Fruit fly (Drosophila melanogaster) whole organism, embryonic: ENCODE data around the gene Tsen2.

Experiments used
- Atf3 ChIP-seq: fragments of 200-800 bp; sonication (Bioruptor generic); optimal IDR thresholded peaks from 3 replicates; lab custom pipeline; 2016; ENCODE audit warnings: missing biosample characterization, missing genetic modification characterization
- CG10543 ChIP-seq: fragments of 200-800 bp; sonication (Bioruptor generic); optimal IDR thresholded peaks from 3 replicates; lab custom pipeline; 2017; ENCODE audit warnings: missing biosample characterization, mild to moderate bottlenecking, missing genetic modification characterization, moderate library complexity
- CG11696 ChIP-seq: fragments of 200-800 bp; sonication (Bioruptor generic); IDR thresholded peaks from 2 replicates; pipeline ENCODE4 v1.3.6; 2022; ENCODE audit warnings: missing biosample characterization, missing genetic modification characterization
- CG12769 ChIP-seq: fragments of 200-800 bp; sonication (Bioruptor generic); optimal IDR thresholded peaks from 2 replicates; lab custom pipeline; 2019; ENCODE audit warnings: missing biosample characterization, mild to moderate bottlenecking, missing genetic modification characterization, moderate library complexity
- CG6765 ChIP-seq: fragments of 200-800 bp; sonication (Bioruptor generic); optimal IDR thresholded peaks from 3 replicates; lab custom pipeline; 2017; ENCODE audit warnings: missing biosample characterization, mild to moderate bottlenecking, missing genetic modification characterization
- CG6854 ChIP-seq: fragments of 200-800 bp; sonication (Bioruptor generic); optimal IDR thresholded peaks from 3 replicates; lab custom pipeline; 2017; ENCODE audit warnings: missing biosample characterization, mild to moderate bottlenecking, missing genetic modification characterization
- Deaf1 ChIP-seq: fragments of 200-800 bp; optimal IDR thresholded peaks from 3 replicates; lab custom pipeline; 2019; ENCODE audit warnings: missing biosample characterization, mild to moderate bottlenecking, missing genetic modification characterization, moderate library complexity
- Ets65A ChIP-seq: fragments of 200-800 bp; sonication (Bioruptor generic); peaks from one replicate; lab custom pipeline; 2016; ENCODE audit warnings: missing biosample characterization, missing genetic modification characterization
- Lim3 ChIP-seq: fragments of 200-800 bp; sonication (Bioruptor generic); IDR thresholded peaks from 2 replicates; pipeline ENCODE4 v1.3.6; 2022; ENCODE audit warnings: missing biosample characterization, missing genetic modification characterization
- MESR4 ChIP-seq: fragments of 200-800 bp; sonication (Bioruptor generic); optimal IDR thresholded peaks from 2 replicates; lab custom pipeline; 2018; ENCODE audit warnings: missing biosample characterization, mild to moderate bottlenecking, missing genetic modification characterization, moderate library complexity
- Med ChIP-seq: fragments of 200-800 bp; sonication (Bioruptor generic); peaks from one replicate; lab custom pipeline; 2016; ENCODE audit warnings: missing biosample characterization, missing genetic modification characterization, mild to moderate bottlenecking, inconsistent platforms, moderate library complexity
- Mrtf ChIP-seq: fragments of 200-800 bp; sonication (Bioruptor generic); IDR thresholded peaks from 3 replicates; pipeline ENCODE4 v1.3.6; 2022; ENCODE audit warnings: missing biosample characterization, missing genetic modification characterization
- Pdp1 ChIP-seq, 2 experiments: fragments of 200-800 bp; sonication (Bioruptor generic); optimal IDR thresholded peaks; 3 replicates each; lab custom pipeline; 2016; ENCODE audit warnings: missing biosample characterization in 2 of 2, missing genetic modification characterization in 2 of 2, mild to moderate bottlenecking in 1 of 2, moderate library complexity in 1 of 2
- Rfx ChIP-seq: fragments of 200-800 bp; sonication (Bioruptor generic); IDR thresholded peaks from 2 replicates; pipeline ENCODE4 v1.3.6; 2022; ENCODE audit warnings: missing biosample characterization, missing genetic modification characterization
- Trl ChIP-seq, 3 experiments: fragments of >200 bp in 2 of 3; fragments of 200-800 bp in 1 of 3; sonication (Bioruptor generic) in 1 of 3; optimal IDR thresholded peaks; 2 replicates in 1 of 3; 3 replicates in 2 of 3; lab custom pipeline; 2016 to 2017; ENCODE audit warnings: missing biosample characterization in 1 of 3, missing genetic modification characterization in 1 of 3
- bsh ChIP-seq, 2 experiments: fragments of 200-800 bp; sonication (Bioruptor generic); optimal IDR thresholded peaks; 2 replicates each; lab custom pipeline; 2017 to 2018; ENCODE audit warnings: mild to moderate bottlenecking in 2 of 2, missing biosample characterization in 2 of 2, missing genetic modification characterization in 2 of 2, moderate library complexity in 1 of 2
- cg ChIP-seq: fragments of 200-800 bp; sonication (Bioruptor generic); optimal IDR thresholded peaks from 3 replicates; lab custom pipeline; 2019; ENCODE audit warnings: missing biosample characterization, mild to moderate bottlenecking, missing genetic modification characterization, moderate library complexity
- dimm ChIP-seq: fragments of 200-800 bp; sonication (Bioruptor generic); IDR thresholded peaks from 2 replicates; pipeline ENCODE4 v1.3.6; 2022; ENCODE audit warnings: missing biosample characterization, missing genetic modification characterization
- eve ChIP-seq, 2 experiments: fragments of >200 bp; optimal IDR thresholded peaks; 2 replicates each; lab custom pipeline; 2017; ENCODE audit warnings: missing biosample characterization in 2 of 2, missing genetic modification characterization in 2 of 2
- fd3F ChIP-seq: fragments of 200-800 bp; sonication (Bioruptor generic); optimal IDR thresholded peaks from 2 replicates; lab custom pipeline; 2018; ENCODE audit warnings: missing biosample characterization, mild to moderate bottlenecking, missing genetic modification characterization, moderate library complexity
- gsb ChIP-seq: fragments of 200-800 bp; sonication (Bioruptor generic); IDR thresholded peaks from 2 replicates; pipeline ENCODE4 v1.3.6; 2022; ENCODE audit warnings: missing biosample characterization, missing genetic modification characterization
- onecut ChIP-seq: fragments of 200-800 bp; sonication (Bioruptor generic); IDR thresholded peaks from 2 replicates; pipeline ENCODE4 v1.3.6; 2022; ENCODE audit warnings: missing biosample characterization, missing genetic modification characterization
- sd ChIP-seq: fragments of 200-800 bp; sonication (Bioruptor generic); optimal IDR thresholded peaks from 3 replicates; lab custom pipeline; 2018; ENCODE audit warnings: missing biosample characterization, mild to moderate bottlenecking, missing genetic modification characterization, moderate library complexity
- slbo ChIP-seq: fragments of 200-800 bp; sonication (Bioruptor generic); IDR thresholded peaks from 2 replicates; pipeline ENCODE4 v1.3.6; 2022; ENCODE audit warnings: missing biosample characterization, missing genetic modification characterization
- so ChIP-seq: fragments of 200-800 bp; sonication (Bioruptor generic); IDR thresholded peaks from 3 replicates; pipeline ENCODE4 v1.3.6; 2022; ENCODE audit warnings: missing biosample characterization, missing genetic modification characterization
- sr ChIP-seq: fragments of 200-800 bp; sonication (Bioruptor generic); IDR thresholded peaks from 3 replicates; pipeline ENCODE4 v1.3.6; 2022; ENCODE audit warnings: missing biosample characterization, missing genetic modification characterization
- toy ChIP-seq: fragments of 200-800 bp; sonication (Bioruptor generic); IDR thresholded peaks from 2 replicates; pipeline ENCODE4 v1.3.6; 2022; ENCODE audit warnings: missing biosample characterization, missing genetic modification characterization
- trem ChIP-seq: fragments of 200-800 bp; optimal IDR thresholded peaks from 3 replicates; lab custom pipeline; 2019; ENCODE audit warnings: missing biosample characterization, mild to moderate bottlenecking, missing genetic modification characterization, moderate library complexity
- twi ChIP-seq: fragments of 200-800 bp; optimal IDR thresholded peaks from 2 replicates; lab custom pipeline; 2019; ENCODE audit warnings: missing biosample characterization, mild to moderate bottlenecking, missing genetic modification characterization, moderate library complexity

Tsen2 gene

dm6 chr2L:16764480-16764879 lies 34.9 kb downstream of the Tsen2 start:
- no peak for TF ChIP-seq Lim3 (GFP tag; lab: Robert Waterston, UW)
- no peak for TF ChIP-seq onecut
- no peak for TF ChIP-seq Atf3 (GFP tag; lab: Kevin White, UChicago)
- TF ChIP-seq fd3F (GFP tag; lab: Kevin White, UChicago): no peak
- no peak for TF ChIP-seq bsh (GFP tag; optimal IDR thresholded peaks at IDR 0.05; lab: Kevin White, UChicago)
- TF ChIP-seq toy (GFP tag; lab: Robert Waterston, UW): 0 out of 2 replicates have a peak, but pooled peaks have one; percentile 21
- no peak for TF ChIP-seq eve (GFP tag; optimal IDR thresholded peaks at IDR 0.05; lab: Kevin White, UChicago)
- TF ChIP-seq Ets65A (GFP tag; lab: Kevin White, UChicago): peak; percentile 58
- TF ChIP-seq CG6765: no peak
- TF ChIP-seq MESR4 (GFP tag; lab: Kevin White, UChicago): no peak

- no peak for TF ChIP-seq CG11696 (GFP tag; lab: Robert Waterston, UW)
- TF ChIP-seq gsb (GFP tag; lab: Robert Waterston, UW): 0 out of 2 replicates have a peak, but pooled peaks have one; percentile 10
- peak; percentile 86 for TF ChIP-seq CG12769 (tag; lab: Kevin White, UChicago)
- peak; percentile 10 for TF ChIP-seq Deaf1
- TF ChIP-seq cg: peak; percentile 15
- peak; percentile 17 for TF ChIP-seq CG10543 (GFP tag; lab: Kevin White, UChicago)
- TF ChIP-seq CG6854 (GFP tag; lab: Kevin White, UChicago): no peak
- peak; percentile 17 to 58 for TF ChIP-seq Trl (optimal IDR thresholded peaks at IDR 0.05; lab: Kevin White, UChicago)
- no peak for TF ChIP-seq Trl (GFP tag; optimal IDR thresholded peaks at IDR 0.05; lab: Kevin White, UChicago)
- TF ChIP-seq Ets65A (GFP tag; lab: Kevin White, UChicago): peak; percentile 89
- no peak for TF ChIP-seq Rfx (GFP tag; lab: Robert Waterston, UW)
- TF ChIP-seq trem: peak; percentile 20
- TF ChIP-seq sd (tag; lab: Kevin White, UChicago): peak; percentile 71
- peak; percentile 60; the same call in 2 of the 3 replicates for TF ChIP-seq so (GFP tag; lab: Robert Waterston, UW)
- peak; percentile 69 for TF ChIP-seq Med
- peak; percentile 55 for TF ChIP-seq twi (tag; lab: Kevin White, UChicago)
- no peak for TF ChIP-seq dimm (GFP tag; lab: Robert Waterston, UW)
- TF ChIP-seq slbo (GFP tag; lab: Robert Waterston, UW): peak; percentile 19; the same call in 1 of the 2 replicates
- peak in 1 of 2 experiments; percentile 94 for TF ChIP-seq Pdp1 (GFP tag; optimal IDR thresholded peaks at IDR 0.05; lab: Kevin White, UChicago)
- TF ChIP-seq sr: 0 out of 3 replicates have a peak, but pooled peaks have one; percentile 60
- 0 out of 3 replicates have a peak, but pooled peaks have one; percentile 13 for TF ChIP-seq Mrtf (GFP tag; lab: Robert Waterston, UW)
- TF ChIP-seq, all 482 proteins: peak for 16
These were observed 36.6 kb downstream of the Tsen2 start, which contains the start of gene Mhc for dm6 chr2L:16766070-16766752. Mhc (plus strand) TSS chr2L:16766566.
